Worm (Caenorhabditis elegans): ENCODE results near the gene str-81.

ce11 chrV:19212354-19212753 is 38.5 kb downstream of the str-81 start:
- no peak for TF ChIP-seq ceh-22 (tag; optimal IDR thresholded peaks at IDR 0.05)
- TF ChIP-seq pha-4 (tag; optimal IDR thresholded peaks at IDR 0.05): no peak
- no peak for TF ChIP-seq ttx-3 (tag; optimal IDR thresholded peaks at IDR 0.05)
- TF ChIP-seq pqm-1 (tag; optimal IDR thresholded peaks at IDR 0.05): no peak
- TF ChIP-seq nhr-11 (tag; optimal IDR thresholded peaks at IDR 0.05): no peak
- TF ChIP-seq sox-4 (tag; optimal IDR thresholded peaks at IDR 0.05): no peak
- no peak for TF ChIP-seq hlh-30 (tag; optimal IDR thresholded peaks at IDR 0.05; ENCODE audit: insufficient read depth)
- no peak for TF ChIP-seq ceh-34 (tag; optimal IDR thresholded peaks at IDR 0.05)
- TF ChIP-seq pat-9 (tag; optimal IDR thresholded peaks at IDR 0.05): no peak
- no peak for TF ChIP-seq unc-86 (tag; optimal IDR thresholded peaks at IDR 0.05)
- TF ChIP-seq syd-9 (tag; optimal IDR thresholded peaks at IDR 0.05): no peak
- no peak for TF ChIP-seq fkh-10 (GFP tag; optimal IDR thresholded peaks at IDR 0.05)
- no peak for TF ChIP-seq dmd-4 (tag; optimal IDR thresholded peaks at IDR 0.05; ENCODE audit: borderline replicate concordance)
- TF ChIP-seq elt-4 (tag; optimal IDR thresholded peaks at IDR 0.05): no peak

Data from whole organism, late embryonic.